Fruit fly (Drosophila melanogaster) whole organism, wandering third instar larva: Measurements from ENCODE around the gene Btk.

Experiments
- Dfd ChIP-seq: fragments of >200 bp; optimal IDR thresholded peaks from 2 replicates; lab custom pipeline; 2017; ENCODE audit warnings: missing biosample characterization, missing genetic modification characterization
- lola ChIP-seq: fragments of >200 bp; optimal IDR thresholded peaks from 2 replicates; lab custom pipeline; 2017; ENCODE audit warnings: missing biosample characterization, missing genetic modification characterization
- usp ChIP-seq: fragments of >200 bp; optimal IDR thresholded peaks from 2 replicates; lab custom pipeline; 2017; ENCODE audit warnings: missing biosample characterization, missing genetic modification characterization

dm6 chr2L:8230255-8230654 is 70.6 kb downstream of the Btk start:
- no peak for TF ChIP-seq lola (GFP tag; lab: Kevin White, UChicago)
- no peak for TF ChIP-seq usp (GFP tag; lab: Kevin White, UChicago)
- no peak for TF ChIP-seq Dfd (GFP tag; lab: Kevin White, UChicago)
